Worm (Caenorhabditis elegans): ENCODE data around the gene ubh-3.

Gene ubh-3

DNA sequence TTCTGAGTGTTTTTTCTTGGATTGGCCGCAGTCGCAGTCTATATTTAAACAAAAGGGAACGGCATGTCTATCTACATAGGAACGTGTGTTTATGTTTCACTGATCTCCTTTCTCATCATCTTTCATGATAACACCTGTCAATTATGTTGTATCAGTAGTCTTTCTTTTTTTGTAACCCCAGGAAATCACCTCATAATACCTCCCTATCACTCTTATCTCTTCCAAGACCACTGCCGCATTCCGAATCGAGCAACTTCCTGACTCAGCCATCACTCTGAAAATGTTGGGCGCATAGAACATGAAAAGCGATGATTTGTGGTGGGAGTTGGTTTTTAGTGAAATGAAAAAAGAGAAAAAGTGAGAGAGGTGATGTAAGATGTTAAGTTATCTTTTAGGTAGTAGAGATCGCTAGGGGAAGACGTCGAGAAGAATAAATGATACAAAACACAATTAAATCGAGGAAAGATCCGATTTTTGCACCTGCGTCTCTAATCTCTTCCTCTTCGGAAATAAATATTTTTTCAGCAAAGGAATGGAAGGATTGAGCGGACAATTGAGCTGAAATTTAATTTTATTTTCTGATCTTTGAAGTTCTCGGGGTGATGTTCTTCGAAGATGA lies 14.4 kb upstream of the ubh-3 start:
- TF ChIP-seq nhr-80 (tag; optimal IDR thresholded peaks at IDR 0.05), result peak; percentile 99
- no peak for TF ChIP-seq dpff-1 (tag; optimal IDR thresholded peaks at IDR 0.05)
- no peak for TF ChIP-seq hmg-20 (GFP tag; IDR thresholded peaks at IDR 0.05)
- no peak for TF ChIP-seq ccch-3 (GFP tag; optimal IDR thresholded peaks at IDR 0.05)
- no peak for TF ChIP-seq ceh-27 (GFP tag; optimal IDR thresholded peaks at IDR 0.05)
- no peak for TF ChIP-seq nfya-1 (tag; optimal IDR thresholded peaks at IDR 0.05; ENCODE audit: borderline replicate concordance, insufficient read depth)
- TF ChIP-seq unc-62 (GFP tag; optimal IDR thresholded peaks at IDR 0.05), result peak; percentile 41
- TF ChIP-seq tbp1 (GFP tag; optimal IDR thresholded peaks at IDR 0.05), result peak; percentile 0
- no peak for TF ChIP-seq ceh-91 (GFP tag; IDR thresholded peaks at IDR 0.05)
- TF ChIP-seq rpc-1 (optimal IDR thresholded peaks at IDR 0.05), result no peak
- TF ChIP-seq rpc-1 (tag; optimal IDR thresholded peaks at IDR 0.05), result no peak
- 0 out of 2 replicates have a peak, but pooled peaks have one; percentile 16 for TF ChIP-seq B0336.3 (GFP tag; IDR thresholded peaks at IDR 0.05)
- no peak for TF ChIP-seq pbrm-1 (GFP tag; IDR thresholded peaks at IDR 0.05)
- no peak for TF ChIP-seq Y67H2A.10 (GFP tag; conservative IDR thresholded peaks at IDR 0.05)
- TF ChIP-seq pha-4 (tag; optimal IDR thresholded peaks at IDR 0.05), result no peak
- peak; percentile 4 for TF ChIP-seq nhr-90 (tag; optimal IDR thresholded peaks at IDR 0.05)
- TF ChIP-seq F37B4.10 (GFP tag; IDR thresholded peaks at IDR 0.05), result no peak
- TF ChIP-seq atf-7 (tag; optimal IDR thresholded peaks at IDR 0.05), result peak; percentile 68
- no peak for TF ChIP-seq F33H1.4 (GFP tag; IDR thresholded peaks at IDR 0.05)
- no peak for TF ChIP-seq mel-28 (tag; optimal IDR thresholded peaks at IDR 0.05; ENCODE audit: borderline replicate concordance)
- peak; percentile 83 for TF ChIP-seq ztf-22 (GFP tag; optimal IDR thresholded peaks at IDR 0.05)
- no peak for TF ChIP-seq bed-1 (GFP tag; IDR thresholded peaks at IDR 0.05)
- no peak for TF ChIP-seq let-607 (tag; optimal IDR thresholded peaks at IDR 0.05)
- TF ChIP-seq madf-3 (GFP tag; IDR thresholded peaks at IDR 0.05), result no peak
- TF ChIP-seq hlh-12 (tag; optimal IDR thresholded peaks at IDR 0.05), result no peak
- no peak for TF ChIP-seq F52B5.7 (tag; optimal IDR thresholded peaks at IDR 0.05)
- TF ChIP-seq ets-4 (GFP tag; optimal IDR thresholded peaks at IDR 0.05), result peak; percentile 94
- peak; percentile 49; the same call in 1 of the 2 replicates for TF ChIP-seq egl-44 (GFP tag; IDR thresholded peaks at IDR 0.05)
- TF ChIP-seq zfh-2 (GFP tag; conservative IDR thresholded peaks at IDR 0.05), result no peak
- TF ChIP-seq dox-1 (GFP tag; IDR thresholded peaks at IDR 0.05), result peak; percentile 72
- TF ChIP-seq cebp-1 (GFP tag; IDR thresholded peaks at IDR 0.05), result no peak
- peak; percentile 23 for TF ChIP-seq cebp-1 (tag; optimal IDR thresholded peaks at IDR 0.05)
- TF ChIP-seq tlf-1 (GFP tag; optimal IDR thresholded peaks at IDR 0.05), result no peak

DNA sequence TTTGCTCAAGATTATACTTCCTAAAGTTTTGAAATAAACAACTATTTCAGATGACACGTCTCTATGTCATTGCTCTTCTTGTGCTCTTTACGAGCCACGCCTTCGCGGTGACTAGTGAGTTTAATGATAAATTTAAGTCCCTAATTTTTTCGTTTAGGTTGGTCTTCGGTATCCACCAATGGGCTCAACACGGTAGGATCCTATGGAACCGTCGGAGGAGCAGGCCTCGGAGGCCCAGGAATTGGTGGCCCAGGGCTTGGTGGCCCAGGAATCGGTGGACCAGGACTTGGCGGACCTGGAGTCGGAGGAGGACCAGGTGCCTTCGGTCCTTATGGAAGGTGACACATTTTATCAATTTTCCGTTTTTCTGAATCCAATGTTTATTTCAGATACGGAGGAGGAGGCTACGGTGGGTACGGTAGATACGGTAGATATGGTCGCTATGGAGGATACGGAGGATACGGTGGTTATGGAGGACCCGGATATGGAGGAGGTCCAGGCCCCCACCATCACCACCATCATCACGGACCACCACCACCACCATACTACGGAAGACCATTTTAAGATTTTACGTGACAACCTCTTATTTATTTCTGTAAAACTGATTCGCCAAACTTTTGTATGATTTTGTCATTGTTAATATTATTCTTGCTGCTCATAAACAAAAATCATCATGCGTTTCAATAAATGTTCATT lies 11.9 kb upstream of the ubh-3 start, which contains the start of the genes F46E10.2 and F46E10.18:
Gene F46E10.2 (plus strand): TSS at position 51 of the 696 bp plus-strand sequence.
Gene F46E10.18 (plus strand): TSS at position 646 of the 696 bp plus-strand sequence.
- TF ChIP-seq mes-4 (tag; optimal IDR thresholded peaks at IDR 0.05), result no peak
- TF ChIP-seq lag-1 (GFP tag; IDR thresholded peaks at IDR 0.05), result no peak
- no peak for TF ChIP-seq F55B11.4 (tag; optimal IDR thresholded peaks at IDR 0.05; ENCODE audit: borderline replicate concordance, insufficient read depth)
- TF ChIP-seq ztf-18 (tag; optimal IDR thresholded peaks at IDR 0.05), result no peak
- no peak for TF ChIP-seq rcor-1 (GFP tag; IDR thresholded peaks at IDR 0.05)
- TF ChIP-seq B0019.2 (GFP tag; conservative IDR thresholded peaks at IDR 0.05), result no peak
- TF ChIP-seq sea-2 (GFP tag; IDR thresholded peaks at IDR 0.05), result no peak
- TF ChIP-seq dpl-1 (GFP tag; optimal IDR thresholded peaks at IDR 0.05), result no peak
- TF ChIP-seq snpc-1.1 (tag; optimal IDR thresholded peaks at IDR 0.05; ENCODE audit: insufficient read depth), result no peak
- peak; percentile 84 for TF ChIP-seq zfh-2 (GFP tag; conservative IDR thresholded peaks at IDR 0.05)
- no peak for TF ChIP-seq F52B5.7 (tag; optimal IDR thresholded peaks at IDR 0.05)
- no peak for TF ChIP-seq F10E7.11 (tag; optimal IDR thresholded peaks at IDR 0.05)
- TF ChIP-seq mxl-1 (tag; optimal IDR thresholded peaks at IDR 0.05), result no peak
- TF ChIP-seq nhr-120 (GFP tag; IDR thresholded peaks at IDR 0.05), result 0 out of 2 replicates have a peak, but pooled peaks have one; percentile 46
- TF ChIP-seq ZK185.1 (tag; optimal IDR thresholded peaks at IDR 0.05; ENCODE audit: poor library complexity, severe bottlenecking), result no peak
- TF ChIP-seq ceh-27 (GFP tag; optimal IDR thresholded peaks at IDR 0.05), result no peak
- no peak for TF ChIP-seq F39B2.1 (GFP tag; IDR thresholded peaks at IDR 0.05)
- no peak for TF ChIP-seq hsf-1 (GFP tag; IDR thresholded peaks at IDR 0.05)
- TF ChIP-seq Y79H2A.3 (GFP tag; conservative IDR thresholded peaks at IDR 0.05), result no peak
